Worm (Caenorhabditis elegans) whole organism, young adult: Measurements from ENCODE around the gene dsb-3.

Experiments
- B0035.1 ChIP-seq: sonication (generic microtip); optimal IDR thresholded peaks from 2 replicates; lab custom pipeline; 2016; ENCODE audit warnings: missing genetic modification characterization, mild to moderate bottlenecking, missing compliant biosample characterization, missing genotype, missing genetic modification reagents
- B0336.3 ChIP-seq: fragments of 200-800 bp; sonication (Bioruptor generic); IDR thresholded peaks from 2 replicates; pipeline ENCODE4 v1.3.6; 2022; ENCODE audit warnings: missing genetic modification characterization, missing compliant biosample characterization
- F33H1.4 ChIP-seq: fragments of 200-800 bp; sonication (Bioruptor generic); IDR thresholded peaks from 2 replicates; pipeline ENCODE4 v1.3.6; 2022; ENCODE audit warnings: missing genetic modification reagents, missing genetic modification characterization, missing compliant biosample characterization
- F37B4.10 ChIP-seq: fragments of 200-800 bp; sonication (Bioruptor generic); IDR thresholded peaks from 2 replicates; pipeline ENCODE4 v1.3.6; 2022; ENCODE audit warnings: missing genetic modification characterization, missing compliant biosample characterization
- F39B2.1 ChIP-seq: fragments of 200-800 bp; sonication (Bioruptor generic); IDR thresholded peaks from 2 replicates; pipeline ENCODE4 v1.3.6; 2022; ENCODE audit warnings: missing genetic modification reagents, missing genetic modification characterization, missing compliant biosample characterization
- F49E8.2 ChIP-seq: sonication (generic microtip); optimal IDR thresholded peaks from 3 replicates; lab custom pipeline; 2017; ENCODE audit warnings: missing genetic modification characterization, mild to moderate bottlenecking, missing compliant biosample characterization, antibody characterized with exemption, moderate library complexity; ENCODE audit not compliant: insufficient read depth
- F55B11.4 ChIP-seq: sonication (generic microtip); optimal IDR thresholded peaks from 2 replicates; lab custom pipeline; 2016; ENCODE audit warnings: missing compliant biosample characterization, missing genetic modification characterization, borderline replicate concordance; ENCODE audit not compliant: insufficient read depth
- T07F8.4 ChIP-seq: sonication (generic microtip); optimal IDR thresholded peaks from 2 replicates; lab custom pipeline; 2016; ENCODE audit warnings: mild to moderate bottlenecking, missing genetic modification characterization, moderate library complexity, missing compliant biosample characterization
- T26A5.8 ChIP-seq: sonication (generic microtip); optimal IDR thresholded peaks from 2 replicates; lab custom pipeline; 2016; ENCODE audit warnings: missing genetic modification characterization, missing compliant biosample characterization
- Y56A3A.18 ChIP-seq: fragments of 200-800 bp; sonication (Bioruptor generic); IDR thresholded peaks from 2 replicates; pipeline ENCODE4 v1.3.6; 2022; ENCODE audit warnings: missing genetic modification reagents, missing genetic modification characterization, missing compliant biosample characterization
- Y79H2A.3 ChIP-seq: fragments of 200-800 bp; sonication (Bioruptor generic); conservative IDR thresholded peaks from 2 replicates; pipeline ENCODE4 v1.3.6; 2022; ENCODE audit warnings: missing genetic modification reagents, missing genetic modification characterization, missing compliant biosample characterization
- attf-3 ChIP-seq: fragments of 200-800 bp; sonication (Bioruptor generic); conservative IDR thresholded peaks from 2 replicates; pipeline ENCODE4 v1.3.6; 2022; ENCODE audit warnings: missing genetic modification reagents, missing genetic modification characterization, missing compliant biosample characterization
- attf-6 ChIP-seq: fragments of 200-800 bp; sonication (Bioruptor generic); IDR thresholded peaks from 2 replicates; pipeline ENCODE4 v1.3.6; 2022; ENCODE audit warnings: missing genetic modification reagents, missing genetic modification characterization, missing compliant biosample characterization
- ccch-3 ChIP-seq: fragments of 200-800 bp; sonication (Bioruptor generic); optimal IDR thresholded peaks from 2 replicates; lab custom pipeline; 2018; ENCODE audit warnings: mild to moderate bottlenecking, missing genetic modification characterization, missing compliant biosample characterization
- cebp-1 ChIP-seq, 2 experiments: fragments of 200-800 bp in 1 of 2; sonication (Bioruptor generic) in 1 of 2; sonication (generic microtip) in 1 of 2; IDR thresholded peaks in 1 of 2; optimal IDR thresholded peaks in 1 of 2; 2 replicates each; pipeline versions ENCODE4 v1.3.6 to Lab custom; 2017 to 2022; ENCODE audit warnings: missing compliant biosample characterization in 2 of 2, missing genetic modification characterization in 2 of 2, mild to moderate bottlenecking in 1 of 2, missing genetic modification reagents in 1 of 2, moderate library complexity in 1 of 2
- ceh-27 ChIP-seq: fragments of 200-800 bp; sonication (Bioruptor generic); optimal IDR thresholded peaks from 2 replicates; lab custom pipeline; 2018; ENCODE audit warnings: mild to moderate bottlenecking, missing genetic modification characterization, moderate library complexity, missing compliant biosample characterization
- ceh-79 ChIP-seq: sonication (generic microtip); optimal IDR thresholded peaks from 2 replicates; lab custom pipeline; 2017; ENCODE audit warnings: mild to moderate bottlenecking, missing genetic modification characterization, missing compliant biosample characterization
- die-1 ChIP-seq: sonication (generic microtip); optimal IDR thresholded peaks from 2 replicates; lab custom pipeline; 2016; ENCODE audit warnings: missing genotype, mild to moderate bottlenecking, missing genetic modification characterization, missing compliant biosample characterization
- dox-1 ChIP-seq: fragments of 200-800 bp; sonication (Bioruptor generic); IDR thresholded peaks from 2 replicates; pipeline ENCODE4 v1.3.6; 2022; ENCODE audit warnings: missing genetic modification reagents, missing genetic modification characterization, missing compliant biosample characterization
- egl-18 ChIP-seq: fragments of 200-800 bp; sonication (Bioruptor generic); IDR thresholded peaks from 2 replicates; pipeline ENCODE4 v1.3.6; 2022; ENCODE audit warnings: missing genetic modification reagents, missing genetic modification characterization, missing compliant biosample characterization
- egl-44 ChIP-seq: fragments of 200-800 bp; sonication (Bioruptor generic); IDR thresholded peaks from 2 replicates; pipeline ENCODE4 v1.3.6; 2022; ENCODE audit warnings: missing genetic modification reagents, missing genetic modification characterization, missing compliant biosample characterization
- egrh-3 ChIP-seq: fragments of 200-800 bp; sonication (Bioruptor generic); IDR thresholded peaks from 2 replicates; pipeline ENCODE4 v1.3.6; 2022; ENCODE audit warnings: missing genetic modification reagents, missing genetic modification characterization, missing compliant biosample characterization
- ekl-4 ChIP-seq: fragments of 200-800 bp; sonication (Bioruptor generic); IDR thresholded peaks from 2 replicates; pipeline ENCODE4 v1.3.6; 2022; ENCODE audit warnings: missing genetic modification reagents, missing genetic modification characterization, missing compliant biosample characterization
- hlh-26 ChIP-seq: fragments of 200-800 bp; sonication (Bioruptor generic); conservative IDR thresholded peaks from 2 replicates; pipeline ENCODE4 v1.3.6; 2022; ENCODE audit warnings: missing genetic modification reagents, missing genetic modification characterization, missing compliant biosample characterization
- hrde-1 ChIP-seq: sonication (generic microtip); optimal IDR thresholded peaks from 2 replicates; lab custom pipeline; 2016; ENCODE audit warnings: missing genetic modification characterization, mild to moderate bottlenecking, missing compliant biosample characterization, moderate library complexity, missing genotype, missing genetic modification reagents, borderline replicate concordance
- hsf-1 ChIP-seq: fragments of 200-800 bp; sonication (Bioruptor generic); IDR thresholded peaks from 2 replicates; pipeline ENCODE4 v1.3.6; 2022; ENCODE audit warnings: missing genetic modification reagents, missing genetic modification characterization, missing compliant biosample characterization
- let-607 ChIP-seq, 2 experiments: fragments of 200-800 bp in 1 of 2; sonication (Bioruptor generic) in 1 of 2; sonication (generic microtip) in 1 of 2; optimal IDR thresholded peaks; 2 replicates each; lab custom pipeline; 2016 to 2018; ENCODE audit warnings: mild to moderate bottlenecking in 2 of 2, missing compliant biosample characterization in 2 of 2, missing genetic modification characterization in 2 of 2, moderate library complexity in 2 of 2, missing genotype in 1 of 2
- lin-35 ChIP-seq, 3 experiments: fragments of 150-350 bp in 2 of 3; sonication (generic microtip) in 1 of 3; optimal IDR thresholded peaks; 2 replicates each; lab custom pipeline; 2014 to 2018; ENCODE audit warnings: missing biosample characterization in 3 of 3, missing genetic modification characterization in 3 of 3, missing genetic modification reagents in 3 of 3
- lir-1 ChIP-seq: fragments of 200-800 bp; sonication (Bioruptor generic); conservative IDR thresholded peaks from 2 replicates; pipeline ENCODE4 v1.3.6; 2022; ENCODE audit warnings: missing genetic modification reagents, missing genetic modification characterization, missing compliant biosample characterization
- mcd-1 ChIP-seq: fragments of 200-800 bp; sonication (Bioruptor generic); IDR thresholded peaks from 2 replicates; pipeline ENCODE4 v1.3.6; 2022; ENCODE audit warnings: missing genetic modification reagents, missing genetic modification characterization, missing compliant biosample characterization
- mes-4 ChIP-seq: sonication (generic microtip); optimal IDR thresholded peaks from 2 replicates; lab custom pipeline; 2016; ENCODE audit warnings: missing genotype, missing genetic modification characterization, missing compliant biosample characterization
- nfya-2 ChIP-seq: fragments of 200-800 bp; sonication (Bioruptor generic); IDR thresholded peaks from 2 replicates; pipeline ENCODE4 v1.3.6; 2022; ENCODE audit warnings: missing genetic modification reagents, missing genetic modification characterization, missing compliant biosample characterization
- nfyb-1 ChIP-seq: fragments of 200-800 bp; sonication (Bioruptor generic); IDR thresholded peaks from 2 replicates; pipeline ENCODE4 v1.3.6; 2022; ENCODE audit warnings: missing genetic modification reagents, missing genetic modification characterization, missing compliant biosample characterization
- nhr-27 ChIP-seq: fragments of 200-800 bp; sonication (Bioruptor generic); optimal IDR thresholded peaks from 2 replicates; lab custom pipeline; 2018; ENCODE audit warnings: mild to moderate bottlenecking, missing genetic modification characterization, moderate library complexity, missing compliant biosample characterization
- pha-4 ChIP-seq: fragments of 150-350 bp; sonication (generic microtip); optimal IDR thresholded peaks from 2 replicates; lab custom pipeline; 2014; ENCODE audit warnings: missing biosample characterization, missing genetic modification reagents, missing genetic modification characterization
- repo-1 ChIP-seq: sonication (generic microtip); optimal IDR thresholded peaks from 2 replicates; lab custom pipeline; 2017; ENCODE audit warnings: mild to moderate bottlenecking, missing genetic modification characterization, missing compliant biosample characterization
- snpc-1.3 ChIP-seq: sonication (generic microtip); optimal IDR thresholded peaks from 2 replicates; lab custom pipeline; 2017; ENCODE audit warnings: missing genetic modification characterization, mild to moderate bottlenecking, missing compliant biosample characterization, antibody characterized with exemption, moderate library complexity, missing genotype, missing genetic modification reagents; ENCODE audit not compliant: insufficient read depth
- snpc-3.4 ChIP-seq: sonication (generic microtip); optimal IDR thresholded peaks from 2 replicates; lab custom pipeline; 2017; ENCODE audit warnings: missing genetic modification characterization, mild to moderate bottlenecking, missing compliant biosample characterization, antibody characterized with exemption, moderate library complexity, missing genotype, missing genetic modification reagents
- somi-1 ChIP-seq: fragments of 200-800 bp; sonication (Bioruptor generic); optimal IDR thresholded peaks from 2 replicates; lab custom pipeline; 2018; ENCODE audit warnings: mild to moderate bottlenecking, missing genetic modification characterization, missing compliant biosample characterization
- tbx-9 ChIP-seq: sonication (generic microtip); optimal IDR thresholded peaks from 2 replicates; lab custom pipeline; 2016; ENCODE audit warnings: borderline replicate concordance, missing genetic modification characterization, inconsistent platforms, missing compliant biosample characterization
- unc-130 ChIP-seq: sonication (generic microtip); optimal IDR thresholded peaks from 2 replicates; lab custom pipeline; 2016; ENCODE audit warnings: missing genetic modification reagents, missing genetic modification characterization, missing compliant biosample characterization
- zim-3 ChIP-seq: sonication (generic microtip); optimal IDR thresholded peaks from 2 replicates; lab custom pipeline; 2017; ENCODE audit warnings: mild to moderate bottlenecking, missing genetic modification characterization, moderate library complexity, missing compliant biosample characterization
- ztf-18 ChIP-seq: sonication (generic microtip); optimal IDR thresholded peaks from 2 replicates; lab custom pipeline; 2016; ENCODE audit warnings: missing genotype, mild to moderate bottlenecking, missing genetic modification characterization, missing compliant biosample characterization
- ztf-22 ChIP-seq: fragments of 200-800 bp; sonication (Bioruptor generic); optimal IDR thresholded peaks from 2 replicates; lab custom pipeline; 2018; ENCODE audit warnings: mild to moderate bottlenecking, missing genetic modification characterization, moderate library complexity, missing compliant biosample characterization
- ztf-26 ChIP-seq: sonication (generic microtip); optimal IDR thresholded peaks from 2 replicates; lab custom pipeline; 2017; ENCODE audit warnings: missing genetic modification characterization, missing compliant biosample characterization
- ztf-28 ChIP-seq: fragments of 200-800 bp; sonication (Bioruptor generic); IDR thresholded peaks from 2 replicates; pipeline ENCODE4 v1.3.6; 2022; ENCODE audit warnings: missing genetic modification reagents, missing genetic modification characterization, missing compliant biosample characterization
- ztf-6 ChIP-seq: fragments of 200-800 bp; sonication (Bioruptor generic); IDR thresholded peaks from 2 replicates; pipeline ENCODE4 v1.3.6; 2022; ENCODE audit warnings: missing genetic modification reagents, missing genetic modification characterization, missing compliant biosample characterization

Gene dsb-3

DNA sequence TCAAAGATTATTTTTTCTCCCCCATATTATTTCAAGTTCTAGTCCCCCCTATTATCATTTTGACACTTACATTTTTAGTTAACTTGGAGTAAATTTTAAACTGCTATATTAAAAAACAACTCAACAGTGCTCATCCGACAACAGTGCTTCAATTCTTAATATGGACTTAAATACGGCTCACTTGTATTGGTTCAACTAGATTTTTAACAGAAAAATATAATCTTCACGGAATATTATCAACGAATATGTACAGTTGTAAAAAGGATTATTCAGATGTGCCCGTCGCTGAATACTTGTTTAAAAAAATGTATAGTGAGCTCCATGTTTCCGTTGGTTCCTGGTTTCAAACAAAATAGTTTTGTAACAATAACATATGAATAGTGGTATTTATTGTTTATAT is 40.9 kb upstream of the dsb-3 start (continued):
- no peak for TF ChIP-seq ztf-26 (tag; lab: Kevin White, UChicago)
- no peak for TF ChIP-seq ceh-27
- TF ChIP-seq somi-1 (GFP tag; lab: Kevin White, UChicago) = no peak
- TF ChIP-seq F39B2.1 (GFP tag; lab: Robert Waterston, UW) = no peak; the same call in 1 of the 2 replicates
- no peak for TF ChIP-seq tbx-9 (tag; lab: Kevin White, UChicago)
- no peak for TF ChIP-seq nfya-2 (GFP tag; lab: Robert Waterston, UW)
- peak; percentile 20 for TF ChIP-seq T26A5.8
- no peak for TF ChIP-seq ceh-79 (tag; lab: Kevin White, UChicago)
- peak; percentile 41 for TF ChIP-seq snpc-1.3
- no peak for TF ChIP-seq B0035.1 (tag; lab: Kevin White, UChicago)
- TF ChIP-seq T07F8.4 = no peak
- TF ChIP-seq F49E8.2 (tag; lab: Kevin White, UChicago) = peak; percentile 80
- TF ChIP-seq hrde-1 (tag; lab: Kevin White, UChicago) = peak; percentile 94
- TF ChIP-seq ztf-22 (GFP tag; lab: Kevin White, UChicago) = no peak
- peak; percentile 63 for TF ChIP-seq unc-130 (GFP tag; lab: Kevin White, UChicago)
- TF ChIP-seq Y79H2A.3 (GFP tag; lab: Robert Waterston, UW) = 0 out of 2 replicates have a peak, but pooled peaks have one; percentile 28
- peak; percentile 82 for TF ChIP-seq ekl-4 (GFP tag; lab: Robert Waterston, UW)
- no peak for TF ChIP-seq egl-18 (GFP tag; lab: Robert Waterston, UW)
- no peak for TF ChIP-seq mes-4 (tag; lab: Kevin White, UChicago)
- no peak for TF ChIP-seq ztf-28 (GFP tag; lab: Robert Waterston, UW)
- no peak for TF ChIP-seq nfyb-1 (GFP tag; lab: Robert Waterston, UW)
- no peak for TF ChIP-seq dox-1 (GFP tag; lab: Robert Waterston, UW)
- TF ChIP-seq mcd-1 (GFP tag; lab: Robert Waterston, UW) = no peak
- no peak for TF ChIP-seq zim-3 (tag; lab: Kevin White, UChicago)
- no peak for TF ChIP-seq pha-4 (tag; lab: Kevin White, UChicago)
- TF ChIP-seq snpc-3.4 (tag; lab: Kevin White, UChicago) = peak; percentile 45
- no peak for TF ChIP-seq ccch-3 (GFP tag; lab: Kevin White, UChicago)
- TF ChIP-seq egrh-3 = no peak
- no peak; the same call in none of the 2 replicates for TF ChIP-seq hsf-1 (GFP tag; lab: Robert Waterston, UW)
- no peak for TF ChIP-seq die-1 (tag; lab: Kevin White, UChicago)
- TF ChIP-seq lir-1 (GFP tag; lab: Robert Waterston, UW) = no peak
- no peak; the same call in 1 of the 2 replicates for TF ChIP-seq F33H1.4 (GFP tag; lab: Robert Waterston, UW)
- TF ChIP-seq lin-35 (GFP tag; optimal IDR thresholded peaks at IDR 0.05; lab: Kevin White, UChicago) = no peak
- TF ChIP-seq repo-1 (tag; lab: Kevin White, UChicago) = no peak
- TF ChIP-seq egl-44 = no peak
- no peak for TF ChIP-seq nhr-27
- peak; percentile 82 for TF ChIP-seq attf-6 (GFP tag; lab: Robert Waterston, UW)
- TF ChIP-seq cebp-1 (GFP tag; IDR thresholded peaks at IDR 0.05; lab: Robert Waterston, UW) = no peak
- no peak for TF ChIP-seq cebp-1 (tag; optimal IDR thresholded peaks at IDR 0.05; lab: Kevin White, UChicago)
- no peak for TF ChIP-seq let-607 (tag; optimal IDR thresholded peaks at IDR 0.05; lab: Kevin White, UChicago)
- TF ChIP-seq F55B11.4 = no peak
- no peak for TF ChIP-seq ztf-18 (tag; lab: Kevin White, UChicago)
- 0 out of 2 replicates have a peak, but pooled peaks have one; percentile 47 for TF ChIP-seq Y56A3A.18
- no peak for TF ChIP-seq attf-3 (GFP tag; lab: Robert Waterston, UW)
- no peak for TF ChIP-seq ztf-6 (GFP tag; lab: Robert Waterston, UW)
- peak; percentile 69; the same call in 1 of the 2 replicates for TF ChIP-seq B0336.3 (GFP tag; lab: Robert Waterston, UW)
- no peak for TF ChIP-seq F37B4.10 (GFP tag; lab: Robert Waterston, UW)
- no peak for TF ChIP-seq hlh-26
